Worm (Caenorhabditis elegans): ENCODE results near the gene srbc-60.

Gene srbc-60

ce11 chrV:779999-780398, at the start of gene srbc-60:
Gene srbc-60, plus strand, starts transcription at chrV:780299.
- TF ChIP-seq ZK185.1 (tag; optimal IDR thresholded peaks at IDR 0.05; ENCODE audit: poor library complexity, severe bottlenecking), result no peak
- no peak for TF ChIP-seq nhr-80 (tag; optimal IDR thresholded peaks at IDR 0.05)
- TF ChIP-seq nfya-1 (tag; optimal IDR thresholded peaks at IDR 0.05; ENCODE audit: borderline replicate concordance, insufficient read depth), result no peak
- TF ChIP-seq C17E4.6 (GFP tag; IDR thresholded peaks at IDR 0.05), result no peak
- no peak for TF ChIP-seq lin-26 (GFP tag; IDR thresholded peaks at IDR 0.05)
- TF ChIP-seq ama-1 (optimal IDR thresholded peaks at IDR 0.05), result no peak
- no peak for TF ChIP-seq ama-1 (GFP tag; optimal IDR thresholded peaks at IDR 0.05)
- no peak for TF ChIP-seq T07F8.4 (tag; optimal IDR thresholded peaks at IDR 0.05)
- TF ChIP-seq ztf-3 (GFP tag; optimal IDR thresholded peaks at IDR 0.05), result no peak
- TF ChIP-seq zfh-2 (GFP tag; conservative IDR thresholded peaks at IDR 0.05), result no peak
- TF ChIP-seq egl-44 (GFP tag; IDR thresholded peaks at IDR 0.05), result no peak
- no peak for TF ChIP-seq unc-130 (GFP tag; optimal IDR thresholded peaks at IDR 0.05)
- TF ChIP-seq T26A5.8 (tag; optimal IDR thresholded peaks at IDR 0.05), result no peak

DNA sequence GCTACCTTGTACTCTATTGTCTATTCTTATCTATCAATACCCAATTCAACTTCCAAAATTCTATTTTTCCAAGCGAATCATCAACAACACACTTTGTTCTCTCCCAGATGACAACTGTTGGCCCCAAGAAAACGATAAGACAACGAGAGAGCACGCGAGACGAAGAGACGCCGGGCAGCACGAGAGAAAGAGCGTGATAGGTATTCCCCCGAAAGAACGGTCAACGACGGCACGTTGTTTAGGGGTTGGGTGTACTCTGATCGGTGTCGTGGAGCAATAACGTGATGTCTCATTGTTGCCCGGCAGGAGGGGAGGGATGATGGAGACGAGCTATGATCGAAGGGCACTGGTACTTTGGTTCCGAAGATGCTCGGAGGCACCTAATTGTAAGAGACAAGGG, 48.8 kb upstream of the srbc-60 start:
- TF ChIP-seq mcd-1 (GFP tag; IDR thresholded peaks at IDR 0.05) (peak; percentile 73), B0261.1 (tag; optimal IDR thresholded peaks at IDR 0.05) (no peak), lsl-1 (GFP tag; optimal IDR thresholded peaks at IDR 0.05) (no peak), attf-3 (GFP tag; conservative IDR thresholded peaks at IDR 0.05) (no peak), Y79H2A.3 (GFP tag; conservative IDR thresholded peaks at IDR 0.05) (no peak), attf-6 (GFP tag; IDR thresholded peaks at IDR 0.05) (no peak), snpc-1.3 (tag; optimal IDR thresholded peaks at IDR 0.05; ENCODE audit: insufficient read depth) (no peak), madf-8 (GFP tag; conservative IDR thresholded peaks at IDR 0.05) (no peak), B0336.3 (GFP tag; IDR thresholded peaks at IDR 0.05) (peak; percentile 96), bed-1 (GFP tag; IDR thresholded peaks at IDR 0.05) (no peak), tbx-9 (tag; optimal IDR thresholded peaks at IDR 0.05; ENCODE audit: borderline replicate concordance) (no peak), aptf-3 (GFP tag; IDR thresholded peaks at IDR 0.05) (no peak), nhr-120 (GFP tag; IDR thresholded peaks at IDR 0.05) (no peak), Y56A3A.18 (GFP tag; IDR thresholded peaks at IDR 0.05) (peak; percentile 46; the same call in 1 of the 2 replicates), nhr-80 (tag; optimal IDR thresholded peaks at IDR 0.05) (peak; percentile 97), bed-2 (GFP tag; IDR thresholded peaks at IDR 0.05) (no peak), zim-3 (tag; optimal IDR thresholded peaks at IDR 0.05) (no peak), T07F8.4 (tag; optimal IDR thresholded peaks at IDR 0.05) (no peak), nhr-90 (tag; optimal IDR thresholded peaks at IDR 0.05) (peak; percentile 79), C06A6.2 (GFP tag; conservative IDR thresholded peaks at IDR 0.05) (peak; percentile 84), dpff-1 (tag; optimal IDR thresholded peaks at IDR 0.05) (no peak), madf-3 (GFP tag; IDR thresholded peaks at IDR 0.05) (peak; percentile 64; the same call in 1 of the 2 replicates), rpc-1 (optimal IDR thresholded peaks at IDR 0.05) (no peak), rpc-1 (tag; optimal IDR thresholded peaks at IDR 0.05) (no peak), lin-54 (GFP tag; optimal IDR thresholded peaks at IDR 0.05) (peak; percentile 61), ztf-18 (tag; optimal IDR thresholded peaks at IDR 0.05) (no peak), cebp-1 (GFP tag; IDR thresholded peaks at IDR 0.05) (peak; percentile 33; the same call in 1 of the 2 replicates), cebp-1 (tag; optimal IDR thresholded peaks at IDR 0.05) (peak; percentile 89), fkh-3 (tag; optimal IDR thresholded peaks at IDR 0.05) (no peak), lag-1 (GFP tag; IDR thresholded peaks at IDR 0.05) (no peak), F22D6.2 (tag; optimal IDR thresholded peaks at IDR 0.05) (peak; percentile 84), hlh-12 (tag; optimal IDR thresholded peaks at IDR 0.05) (no peak), ets-4 (GFP tag; optimal IDR thresholded peaks at IDR 0.05) (peak; percentile 84), somi-1 (GFP tag; optimal IDR thresholded peaks at IDR 0.05) (peak; percentile 89), hrde-1 (tag; optimal IDR thresholded peaks at IDR 0.05; ENCODE audit: borderline replicate concordance) (no peak), ztf-3 (GFP tag; optimal IDR thresholded peaks at IDR 0.05) (no peak), him-1 (tag; optimal IDR thresholded peaks at IDR 0.05) (no peak), akir-1 (GFP tag; optimal IDR thresholded peaks at IDR 0.05) (no peak), ceh-58 (GFP tag; IDR thresholded peaks at IDR 0.05) (no peak)

All from whole organism, young adult.